Fruit fly (Drosophila melanogaster) whole organism, pupa: ENCODE data around the gene TwdlT.

Source experiments
- CG13204 ChIP-seq: fragments of 200-800 bp; sonication (Bioruptor generic); optimal IDR thresholded peaks from 2 replicates; lab custom pipeline; 2018; ENCODE audit warnings: missing biosample characterization, mild to moderate bottlenecking, missing genetic modification characterization, moderate library complexity
- CG8159 ChIP-seq: fragments of 200-800 bp; sonication (Bioruptor generic); optimal IDR thresholded peaks from 3 replicates; lab custom pipeline; 2018; ENCODE audit warnings: missing biosample characterization, mild to moderate bottlenecking, missing genetic modification characterization, moderate library complexity
- gl ChIP-seq: fragments of 200-800 bp; sonication (Bioruptor generic); optimal IDR thresholded peaks from 2 replicates; lab custom pipeline; 2018; ENCODE audit warnings: missing biosample characterization, mild to moderate bottlenecking, missing genetic modification characterization

dm6 chr3R:27091106-27091505 lies 42.1 kb downstream of the TwdlT start, which contains the start of gene Cpr97Eb:
- TF ChIP-seq CG13204 (GFP tag; lab: Kevin White, UChicago) = no peak
- TF ChIP-seq CG8159 (tag; lab: Kevin White, UChicago) = no peak
- TF ChIP-seq gl (tag; lab: Kevin White, UChicago) = no peak
